Worm (Caenorhabditis elegans) whole organism, L1 larva: ENCODE data around the gene nhr-205.

ENCODE experiments used
- F16B12.6 ChIP-seq: fragments of 150-350 bp; optimal IDR thresholded peaks from 2 replicates; lab custom pipeline; 2014; ENCODE audit warnings: missing biosample characterization, missing genetic modification characterization
- Y116A8C.19 ChIP-seq: sonication (generic microtip); optimal IDR thresholded peaks from 2 replicates; lab custom pipeline; 2016; ENCODE audit warnings: missing compliant biosample characterization, missing genetic modification characterization, borderline replicate concordance
- alr-1 ChIP-seq: fragments of 200-800 bp; sonication (Bioruptor generic); optimal IDR thresholded peaks from 2 replicates; lab custom pipeline; 2018; ENCODE audit warnings: borderline replicate concordance, mild to moderate bottlenecking, missing genetic modification characterization, missing compliant biosample characterization
- blmp-1 ChIP-seq: fragments of 150-350 bp; optimal IDR thresholded peaks from 2 replicates; lab custom pipeline; 2014; ENCODE audit warnings: missing biosample characterization, missing genetic modification characterization
- ceh-8 ChIP-seq: fragments of 200-800 bp; sonication (Bioruptor generic); optimal IDR thresholded peaks from 2 replicates; lab custom pipeline; 2018; ENCODE audit warnings: mild to moderate bottlenecking, missing genetic modification characterization, moderate library complexity, missing compliant biosample characterization
- ceh-82 ChIP-seq, 3 experiments: fragments of 150-350 bp in 1 of 3; sonication (generic microtip) in 2 of 3; optimal IDR thresholded peaks; 2 replicates each; lab custom pipeline; 2014 to 2017; ENCODE audit warnings: missing biosample characterization in 3 of 3, missing genetic modification characterization in 3 of 3
- ceh-88 ChIP-seq: fragments of 200-800 bp; sonication (Bioruptor generic); IDR thresholded peaks from 2 replicates; pipeline ENCODE4 v1.3.6; 2022; ENCODE audit warnings: missing genetic modification characterization, missing compliant biosample characterization
- ceh-90 ChIP-seq: sonication (generic microtip); optimal IDR thresholded peaks from 2 replicates; lab custom pipeline; 2016; ENCODE audit warnings: missing genetic modification characterization, missing compliant biosample characterization
- efl-1 ChIP-seq, 4 experiments: fragments of 150-350 bp; optimal IDR thresholded peaks in 3 of 4; peaks in 1 of 4; 1 replicate in 1 of 4; 2 replicates in 3 of 4; lab custom pipeline; 2014; ENCODE audit warnings: missing biosample characterization in 2 of 4, missing genetic modification characterization in 2 of 4, missing genetic modification reagents in 2 of 4
- efl-3 ChIP-seq: fragments of 200-800 bp; sonication (Bioruptor generic); optimal IDR thresholded peaks from 2 replicates; lab custom pipeline; 2018; ENCODE audit warnings: mild to moderate bottlenecking, missing genetic modification characterization, missing compliant biosample characterization
- egl-13 ChIP-seq: sonication (generic microtip); optimal IDR thresholded peaks from 2 replicates; lab custom pipeline; 2016; ENCODE audit warnings: missing genotype, missing genetic modification reagents, missing genetic modification characterization, missing compliant biosample characterization
- egl-27 ChIP-seq, 2 experiments: fragments of 150-350 bp in 1 of 2; sonication (generic microtip); optimal IDR thresholded peaks; 3 replicates each; lab custom pipeline; 2017 to 2018; ENCODE audit warnings: missing biosample characterization in 2 of 2, missing genetic modification characterization in 2 of 2, missing genetic modification reagents in 2 of 2
- elt-2 ChIP-seq: sonication (generic microtip); optimal IDR thresholded peaks from 2 replicates; lab custom pipeline; 2016; ENCODE audit warnings: missing genetic modification characterization, mild to moderate bottlenecking, inconsistent platforms, missing compliant biosample characterization, missing genetic modification reagents
- elt-3 ChIP-seq, 6 experiments: fragments of 150-350 bp in 1 of 6; sonication (generic microtip); optimal IDR thresholded peaks; 2 replicates each; lab custom pipeline; 2017 to 2018; ENCODE audit warnings: missing biosample characterization in 6 of 6, missing genetic modification characterization in 6 of 6, inconsistent platforms in 1 of 6
- fos-1 ChIP-seq: fragments of 150-350 bp; optimal IDR thresholded peaks from 2 replicates; lab custom pipeline; 2014; ENCODE audit warnings: missing biosample characterization, missing genetic modification characterization
- hpl-2 ChIP-seq: fragments of 150-350 bp; optimal IDR thresholded peaks from 2 replicates; lab custom pipeline; 2014; ENCODE audit warnings: missing biosample characterization, missing genetic modification reagents, missing genetic modification characterization
- lin-14 ChIP-seq: fragments of 200-800 bp; sonication (Bioruptor generic); optimal IDR thresholded peaks from 2 replicates; lab custom pipeline; 2018; ENCODE audit warnings: mild to moderate bottlenecking, missing genetic modification characterization, moderate library complexity, missing compliant biosample characterization
- lin-35 ChIP-seq, 2 experiments: fragments of 150-350 bp; optimal IDR thresholded peaks; 2 replicates each; lab custom pipeline; 2014; ENCODE audit warnings: missing biosample characterization in 2 of 2, missing genetic modification characterization in 2 of 2, missing genetic modification reagents in 2 of 2
- lin-39 ChIP-seq: fragments of 150-350 bp; optimal IDR thresholded peaks from 2 replicates; lab custom pipeline; 2014; ENCODE audit warnings: missing biosample characterization, missing genetic modification reagents, missing genetic modification characterization
- lir-3 ChIP-seq: sonication (generic microtip); optimal IDR thresholded peaks from 2 replicates; lab custom pipeline; 2016; ENCODE audit warnings: mild to moderate bottlenecking, missing genetic modification characterization, moderate library complexity, missing compliant biosample characterization; ENCODE audit not compliant: poor library complexity
- mab-9 ChIP-seq: fragments of 200-800 bp; sonication (Bioruptor generic); IDR thresholded peaks from 2 replicates; pipeline ENCODE4 v1.3.6; 2022; ENCODE audit warnings: missing genetic modification reagents, missing genetic modification characterization, missing compliant biosample characterization
- mef-2 ChIP-seq: fragments of 150-350 bp; optimal IDR thresholded peaks from 2 replicates; lab custom pipeline; 2014; ENCODE audit warnings: missing biosample characterization, missing genetic modification characterization
- nhr-12 ChIP-seq: sonication (generic microtip); optimal IDR thresholded peaks from 2 replicates; lab custom pipeline; 2017; ENCODE audit warnings: missing biosample characterization, missing genetic modification characterization
- nhr-28 ChIP-seq: fragments of 150-350 bp; optimal IDR thresholded peaks from 2 replicates; lab custom pipeline; 2014; ENCODE audit warnings: missing biosample characterization, missing genetic modification characterization
- nhr-90 ChIP-seq: sonication (generic microtip); optimal IDR thresholded peaks from 2 replicates; lab custom pipeline; 2016; ENCODE audit warnings: mild to moderate bottlenecking, missing genetic modification characterization, missing compliant biosample characterization; ENCODE audit not compliant: poor library complexity
- skn-1 ChIP-seq: fragments of 150-350 bp; optimal IDR thresholded peaks from 2 replicates; lab custom pipeline; 2014; ENCODE audit warnings: missing biosample characterization, missing genetic modification characterization
- snu-23 ChIP-seq: sonication (generic microtip); optimal IDR thresholded peaks from 2 replicates; lab custom pipeline; 2016; ENCODE audit warnings: missing genetic modification characterization, missing compliant biosample characterization
- sox-4 ChIP-seq: sonication (generic microtip); optimal IDR thresholded peaks from 2 replicates; lab custom pipeline; 2016; ENCODE audit warnings: missing genetic modification characterization, missing compliant biosample characterization
- sup-37 ChIP-seq: fragments of 200-800 bp; sonication (Bioruptor generic); optimal IDR thresholded peaks from 2 replicates; lab custom pipeline; 2018; ENCODE audit warnings: mild to moderate bottlenecking, missing genetic modification characterization, missing compliant biosample characterization
- tbx-2 ChIP-seq: sonication (generic microtip); optimal IDR thresholded peaks from 2 replicates; lab custom pipeline; 2016; ENCODE audit warnings: missing genetic modification characterization, missing compliant biosample characterization
- zag-1 ChIP-seq: fragments of 150-350 bp; optimal IDR thresholded peaks from 2 replicates; lab custom pipeline; 2014; ENCODE audit warnings: missing biosample characterization, missing genetic modification characterization
- ztf-4 ChIP-seq: fragments of 150-350 bp; optimal IDR thresholded peaks from 2 replicates; lab custom pipeline; 2014; ENCODE audit warnings: missing biosample characterization, missing genetic modification characterization

The nhr-205 gene

ce11 chrV:10107309-10107708 is 25.7 kb upstream of the nhr-205 start, which contains the start of gene C08B6.11:
C08B6.11 (plus strand) TSS chrV:10107609.
- TF ChIP-seq F16B12.6 (tag; lab: Kevin White, UChicago) (no peak), alr-1 (tag; lab: Kevin White, UChicago) (no peak), efl-1 (optimal IDR thresholded peaks at IDR 0.05; lab: Kevin White, UChicago) (no peak), efl-1 (GFP tag; optimal IDR thresholded peaks at IDR 0.05 in 1 of 2; lab: Kevin White, UChicago) (no peak), mab-9 (GFP tag; lab: Robert Waterston, UW) (no peak), ceh-88 (no peak), egl-27 (tag; optimal IDR thresholded peaks at IDR 0.05; lab: Kevin White, UChicago) (no peak), tbx-2 (no peak), Y116A8C.19 (tag; lab: Kevin White, UChicago) (no peak), sox-4 (tag; lab: Kevin White, UChicago) (no peak), ceh-8 (GFP tag; lab: Kevin White, UChicago) (no peak), elt-3 (tag; optimal IDR thresholded peaks at IDR 0.05; lab: Kevin White, UChicago) (no peak), hpl-2 (GFP tag; lab: Kevin White, UChicago) (no peak), snu-23 (GFP tag; lab: Kevin White, UChicago) (no peak)

ce11 chrV:10105412-10105811 is 23.8 kb upstream of the nhr-205 start, which contains the start of gene C08B6.2:
C08B6.2 (plus strand) TSS chrV:10105712.
- no peak for TF ChIP-seq ztf-4 (tag; lab: Kevin White, UChicago)
- TF ChIP-seq nhr-90 (tag; lab: Kevin White, UChicago), result no peak
- no peak for TF ChIP-seq efl-3
- TF ChIP-seq fos-1 (tag; lab: Kevin White, UChicago), result no peak

ce11 chrV:10104785-10105310 is 23.3 kb upstream of the nhr-205 start, which contains the start of gene ugt-17:
ugt-17 (minus strand) TSS chrV:10104964.
- TF ChIP-seq ceh-90 (tag; lab: Kevin White, UChicago) (no peak), elt-2 (tag; lab: Kevin White, UChicago) (peak; percentile 53)

ce11 chrV:10103811-10104210 is 22.2 kb upstream of the nhr-205 start:
- TF ChIP-seq elt-2 (tag; lab: Kevin White, UChicago) (peak; percentile 26), skn-1 (tag; lab: Kevin White, UChicago) (no peak)

ce11 chrV:10101916-10102315 is 20.3 kb upstream of the nhr-205 start, which contains the start of gene C08B6.14:
C08B6.14 (minus strand) TSS chrV:10102016.
- TF ChIP-seq F16B12.6 (tag; lab: Kevin White, UChicago) (no peak), lin-39 (tag; lab: Kevin White, UChicago) (no peak), sup-37 (GFP tag; lab: Kevin White, UChicago) (no peak), nhr-28 (tag; lab: Kevin White, UChicago) (no peak), zag-1 (no peak), egl-13 (tag; lab: Kevin White, UChicago) (no peak), sox-4 (tag; lab: Kevin White, UChicago) (no peak), lir-3 (tag; lab: Kevin White, UChicago) (no peak)

ce11 chrV:10098429-10098828 is 16.9 kb upstream of the nhr-205 start, which contains the start of gene ugt-47:
ugt-47 (minus strand) TSS chrV:10098597.
- TF ChIP-seq lin-35 (GFP tag; optimal IDR thresholded peaks at IDR 0.05; lab: Kevin White, UChicago) (no peak), mef-2 (no peak), blmp-1 (tag; lab: Kevin White, UChicago) (no peak), F16B12.6 (tag; lab: Kevin White, UChicago) (no peak), nhr-28 (tag; lab: Kevin White, UChicago) (no peak), nhr-12 (tag; lab: Kevin White, UChicago) (no peak), lin-14 (GFP tag; lab: Kevin White, UChicago) (no peak), ceh-82 (tag; optimal IDR thresholded peaks at IDR 0.05; lab: Kevin White, UChicago) (no peak)
